Worm (Caenorhabditis elegans) whole organism, midembryonic: ENCODE data around the gene F30H5.5.

Source experiments
- T22C8.4 ChIP-seq: fragments of 200-800 bp; sonication (Bioruptor generic); IDR thresholded peaks from 2 replicates; pipeline ENCODE4 v1.3.6; 2022; ENCODE audit warnings: missing genetic modification characterization, missing compliant biosample characterization
- cog-1 ChIP-seq: sonication (generic microtip); optimal IDR thresholded peaks from 2 replicates; lab custom pipeline; 2016; ENCODE audit warnings: missing genetic modification characterization, missing compliant biosample characterization
- flt-1 ChIP-seq: fragments of 200-800 bp; sonication (Bioruptor generic); IDR thresholded peaks from 2 replicates; pipeline ENCODE4 v1.3.6; 2022; ENCODE audit warnings: missing genetic modification characterization, missing compliant biosample characterization
- klf-2 ChIP-seq: fragments of 200-800 bp; sonication (Bioruptor generic); conservative IDR thresholded peaks from 2 replicates; pipeline ENCODE4 v1.3.6; 2022; ENCODE audit warnings: missing genetic modification reagents, missing genetic modification characterization, missing compliant biosample characterization
- med-1 ChIP-seq: sonication (generic microtip); optimal IDR thresholded peaks from 2 replicates; lab custom pipeline; 2017; ENCODE audit warnings: missing genetic modification characterization, mild to moderate bottlenecking, missing compliant biosample characterization, antibody characterized with exemption, missing genetic modification reagents; ENCODE audit not compliant: insufficient read depth
- ref-1 ChIP-seq: fragments of 200-800 bp; sonication (Bioruptor generic); conservative IDR thresholded peaks from 2 replicates; pipeline ENCODE4 v1.3.6; 2022; ENCODE audit warnings: missing genetic modification reagents, missing genetic modification characterization, missing compliant biosample characterization
- tab-1 ChIP-seq: fragments of 200-800 bp; sonication (Bioruptor generic); IDR thresholded peaks from 2 replicates; pipeline ENCODE4 v1.3.6; 2022; ENCODE audit warnings: missing genetic modification characterization, missing compliant biosample characterization
- ztf-23 ChIP-seq: fragments of 200-800 bp; sonication (Bioruptor generic); IDR thresholded peaks from 2 replicates; pipeline ENCODE4 v1.3.6; 2022; ENCODE audit warnings: missing genetic modification reagents, missing genetic modification characterization, missing compliant biosample characterization
- ztf-29 ChIP-seq: fragments of 200-800 bp; sonication (Bioruptor generic); IDR thresholded peaks from 2 replicates; pipeline ENCODE4 v1.3.6; 2022; ENCODE audit warnings: missing genetic modification reagents, missing genetic modification characterization, missing compliant biosample characterization

F30H5.5 gene

DNA sequence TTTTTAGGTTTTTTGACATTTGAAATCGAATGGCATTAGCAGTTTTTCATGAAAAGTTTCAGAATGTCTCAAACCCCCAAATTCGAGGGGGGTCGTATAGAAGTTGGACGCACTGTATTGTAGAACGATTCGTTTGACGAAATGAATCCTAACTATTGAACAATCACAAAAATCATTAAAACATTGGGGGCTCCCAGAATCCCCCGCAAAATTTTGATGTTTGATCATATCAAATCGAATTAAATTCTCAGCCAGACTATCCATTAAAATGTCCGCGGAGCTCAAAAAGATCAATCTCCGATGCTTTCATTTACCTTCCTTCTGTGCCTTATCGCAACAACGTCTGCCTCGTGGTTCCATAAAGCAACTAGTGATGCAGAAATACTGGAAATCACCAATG, at the start of gene F30H5.5:
Gene F30H5.5 (plus strand): TSS at position 301 of the 400 bp plus-strand sequence.
- TF ChIP-seq ztf-23: no peak
- TF ChIP-seq klf-2 (GFP tag; lab: Robert Waterston, UW): no peak
- TF ChIP-seq ref-1 (GFP tag; lab: Robert Waterston, UW): no peak
- TF ChIP-seq T22C8.4 (GFP tag; lab: Robert Waterston, UW): no peak
- TF ChIP-seq cog-1: no peak
- no peak for TF ChIP-seq flt-1 (GFP tag; lab: Robert Waterston, UW)
- no peak for TF ChIP-seq ztf-29 (GFP tag; lab: Robert Waterston, UW)
- no peak for TF ChIP-seq tab-1 (GFP tag; lab: Robert Waterston, UW)
- no peak for TF ChIP-seq med-1 (GFP tag; lab: Kevin White, UChicago)

DNA sequence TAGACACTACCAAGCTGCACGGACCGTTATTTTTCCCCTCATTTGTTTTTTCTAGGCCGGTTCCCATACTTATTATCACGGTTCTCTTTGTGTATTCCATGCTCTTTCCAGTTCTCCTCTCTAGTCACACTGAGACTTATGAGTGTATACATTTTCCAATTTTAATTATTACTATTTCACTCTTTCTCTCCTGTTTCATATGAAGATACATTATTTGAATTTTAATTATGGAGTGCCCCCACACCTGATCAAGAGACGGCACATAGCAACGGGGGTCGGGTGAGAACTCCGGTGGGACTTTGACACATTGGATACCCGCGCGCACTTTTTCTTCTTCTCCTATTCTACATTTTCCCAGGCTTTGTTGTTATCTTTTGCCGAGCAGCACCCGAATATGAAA, 48.6 kb upstream of the F30H5.5 start, which contains the start of gene affl-1:
Gene affl-1 (plus strand): TSS at position 301 of the 400 bp plus-strand sequence.
- no peak for TF ChIP-seq klf-2 (GFP tag; lab: Robert Waterston, UW)
- TF ChIP-seq ztf-29 (GFP tag; lab: Robert Waterston, UW): no peak
- TF ChIP-seq T22C8.4 (GFP tag; lab: Robert Waterston, UW): no peak
- no peak for TF ChIP-seq tab-1 (GFP tag; lab: Robert Waterston, UW)
- no peak for TF ChIP-seq ztf-23
- TF ChIP-seq med-1 (GFP tag; lab: Kevin White, UChicago): no peak
- no peak for TF ChIP-seq ref-1 (GFP tag; lab: Robert Waterston, UW)
- no peak for TF ChIP-seq cog-1
- TF ChIP-seq flt-1 (GFP tag; lab: Robert Waterston, UW): no peak

DNA sequence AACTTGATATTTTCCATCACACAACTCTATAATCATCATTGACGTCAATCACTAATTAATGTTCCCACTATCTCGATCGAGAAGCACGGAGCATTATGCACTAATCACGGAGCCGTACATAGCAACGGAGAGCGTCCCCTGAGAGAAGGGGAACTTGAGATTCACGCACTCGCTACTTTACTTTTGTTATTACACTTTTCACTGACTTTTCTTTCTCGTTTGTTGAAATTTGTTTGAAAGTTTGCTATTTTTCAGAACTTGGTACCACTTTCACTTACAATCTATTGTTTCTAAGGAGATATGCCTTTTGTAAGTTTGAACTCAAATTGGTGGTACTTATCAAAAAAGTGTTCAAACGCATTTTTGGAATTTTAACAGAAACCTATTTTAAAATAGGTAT, 44.5 kb upstream of the F30H5.5 start, which contains the start of gene Y55B1BR.8:
Gene Y55B1BR.8 (plus strand): TSS at position 301 of the 400 bp plus-strand sequence.
- TF ChIP-seq T22C8.4 (GFP tag; lab: Robert Waterston, UW): no peak
- TF ChIP-seq ztf-29 (GFP tag; lab: Robert Waterston, UW): no peak

DNA sequence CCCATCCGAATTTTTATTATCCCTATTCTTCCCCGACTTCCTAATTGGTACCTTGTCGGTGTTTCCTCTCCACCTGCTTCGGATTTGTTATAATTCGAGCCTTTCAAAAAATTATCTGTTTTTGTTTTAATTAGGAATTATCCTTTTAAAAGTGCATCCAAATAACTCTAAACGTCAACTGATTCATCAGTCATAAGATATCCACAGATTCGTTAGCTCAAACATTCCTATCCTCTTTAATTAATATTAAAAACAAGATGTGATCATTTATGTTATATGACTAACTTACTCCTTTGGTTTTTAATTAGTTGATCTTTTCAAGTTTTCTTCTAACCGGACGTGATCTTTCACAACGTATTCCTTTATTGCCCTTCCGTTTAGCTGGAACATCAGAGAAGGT, 41.7 kb upstream of the F30H5.5 start:
- TF ChIP-seq med-1 (GFP tag; lab: Kevin White, UChicago): no peak
- no peak for TF ChIP-seq ztf-29 (GFP tag; lab: Robert Waterston, UW)
- TF ChIP-seq ref-1 (GFP tag; lab: Robert Waterston, UW): no peak
- no peak for TF ChIP-seq flt-1 (GFP tag; lab: Robert Waterston, UW)
- TF ChIP-seq klf-2 (GFP tag; lab: Robert Waterston, UW): no peak
- no peak for TF ChIP-seq cog-1
- TF ChIP-seq tab-1 (GFP tag; lab: Robert Waterston, UW): no peak
- no peak for TF ChIP-seq ztf-23
- no peak for TF ChIP-seq T22C8.4 (GFP tag; lab: Robert Waterston, UW)

DNA sequence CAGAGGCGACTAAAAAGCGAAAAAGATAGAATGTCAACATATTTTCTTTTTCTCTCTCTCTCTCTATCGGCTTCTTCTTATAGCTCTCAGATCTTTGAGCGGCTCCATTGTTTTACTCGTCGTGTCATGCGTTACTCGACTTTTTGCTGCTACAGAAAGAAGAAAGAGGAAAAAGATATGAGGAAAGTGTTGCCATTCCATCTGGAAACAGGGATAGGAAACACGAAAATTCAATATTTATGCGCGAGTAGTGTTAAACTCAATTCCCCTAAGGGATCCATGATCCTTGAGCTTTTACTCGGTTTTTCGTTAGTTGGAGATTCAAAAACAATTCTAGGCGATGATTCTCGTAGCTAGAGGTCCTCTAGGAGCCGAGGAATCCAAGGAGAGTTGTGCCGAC, 32.8 kb upstream of the F30H5.5 start:
- TF ChIP-seq ref-1 (GFP tag; lab: Robert Waterston, UW): no peak
- no peak for TF ChIP-seq klf-2 (GFP tag; lab: Robert Waterston, UW)
- TF ChIP-seq ztf-23: no peak
- no peak for TF ChIP-seq ztf-29 (GFP tag; lab: Robert Waterston, UW)
- TF ChIP-seq tab-1 (GFP tag; lab: Robert Waterston, UW): no peak
- no peak for TF ChIP-seq cog-1
- no peak for TF ChIP-seq T22C8.4 (GFP tag; lab: Robert Waterston, UW)
- TF ChIP-seq flt-1 (GFP tag; lab: Robert Waterston, UW): no peak
- no peak for TF ChIP-seq med-1 (GFP tag; lab: Kevin White, UChicago)

DNA sequence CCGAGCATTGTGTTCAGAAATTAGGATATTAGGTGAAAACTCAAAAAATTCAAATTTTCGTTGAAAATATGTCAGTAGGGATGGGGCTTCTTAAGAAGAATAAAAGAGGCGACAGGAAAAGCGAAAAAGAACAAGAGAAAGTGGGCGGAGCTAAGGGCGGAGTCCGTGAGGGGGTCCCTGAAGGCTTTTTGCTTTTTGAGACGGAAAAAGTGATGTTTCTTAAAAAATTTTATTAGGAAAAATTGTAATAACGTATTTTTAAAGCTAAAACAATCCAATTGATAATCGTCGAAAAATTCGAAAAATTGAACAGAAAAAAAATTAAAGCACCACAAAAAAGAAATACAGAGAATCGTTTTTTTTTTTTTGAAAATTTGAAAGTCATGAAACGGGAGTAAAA, 24.9 kb upstream of the F30H5.5 start, which contains the start of gene Y55B1BR.6:
Gene Y55B1BR.6 (minus strand): TSS at position 101 of the 400 bp plus-strand sequence.
- TF ChIP-seq ztf-23 (no peak), tab-1 (GFP tag; lab: Robert Waterston, UW) (no peak)

DNA sequence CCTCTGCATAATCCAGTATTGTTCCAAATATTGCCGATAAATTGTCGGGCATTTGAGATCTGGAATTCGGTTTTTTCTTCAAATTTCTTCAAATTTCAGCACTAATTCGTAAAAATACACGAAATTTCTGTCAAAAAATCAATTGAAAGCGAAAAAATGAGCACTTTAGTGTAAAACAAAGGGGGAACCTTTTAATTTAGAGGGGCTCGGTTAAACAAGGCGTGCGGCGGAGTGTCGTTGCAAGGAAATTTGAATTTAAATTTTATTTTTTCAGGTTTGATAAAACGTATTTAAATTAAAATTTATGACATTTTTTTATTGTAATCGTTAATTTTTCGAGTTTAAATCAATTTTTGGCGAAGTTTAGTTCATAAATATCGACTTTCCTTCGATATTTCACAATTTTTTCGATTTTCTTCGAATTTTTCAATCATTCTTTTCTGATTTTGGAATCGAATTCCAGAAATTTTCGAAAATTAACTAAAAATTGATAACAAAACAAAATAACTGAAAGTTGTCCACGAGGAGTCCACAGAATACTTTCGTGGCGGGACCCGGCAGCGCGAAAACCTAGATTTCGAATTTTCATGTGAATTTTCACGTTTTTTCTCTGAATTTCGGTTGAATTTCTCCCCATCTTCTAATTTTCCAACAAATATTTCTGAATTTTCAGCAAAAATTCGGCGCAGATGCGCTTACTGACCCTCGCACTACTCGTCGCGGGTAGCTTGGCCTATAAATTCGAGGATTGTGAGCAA, 16.7 kb upstream of the F30H5.5 start, which contains the start of the genes magu-1 and nemp-1:
Gene magu-1 (minus strand): TSS at position 59 of the 758 bp plus-strand sequence.
Gene nemp-1 (plus strand): TSS at position 674 of the 758 bp plus-strand sequence.
- TF ChIP-seq ztf-29 (GFP tag; lab: Robert Waterston, UW) (no peak), T22C8.4 (GFP tag; lab: Robert Waterston, UW) (no peak), tab-1 (GFP tag; lab: Robert Waterston, UW) (no peak), med-1 (GFP tag; lab: Kevin White, UChicago) (no peak), klf-2 (GFP tag; lab: Robert Waterston, UW) (no peak), flt-1 (GFP tag; lab: Robert Waterston, UW) (no peak), ztf-23 (no peak), cog-1 (no peak)

DNA sequence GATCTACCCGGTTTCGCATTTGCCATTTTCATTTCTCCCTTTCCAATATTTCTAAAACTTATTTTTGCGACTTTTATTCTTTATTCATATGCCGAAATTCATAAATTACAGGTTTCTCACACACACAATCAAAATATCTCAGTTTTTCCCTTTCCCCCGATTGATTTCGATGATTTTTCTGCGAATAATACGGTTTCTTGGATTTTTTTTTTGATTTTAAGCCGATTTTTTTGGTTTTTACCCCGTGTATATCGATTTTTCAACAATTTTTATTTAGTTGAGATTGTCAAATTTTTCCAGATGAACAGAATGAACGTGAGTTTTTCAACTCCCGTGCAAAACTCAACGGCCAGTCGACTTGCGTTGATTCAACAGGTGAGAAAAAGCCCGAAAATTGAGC, 13.4 kb upstream of the F30H5.5 start, which contains the start of gene mat-3:
Gene mat-3 (plus strand): TSS at position 301 of the 400 bp plus-strand sequence.
- TF ChIP-seq med-1 (GFP tag; lab: Kevin White, UChicago): no peak
- no peak for TF ChIP-seq ref-1 (GFP tag; lab: Robert Waterston, UW)
- no peak for TF ChIP-seq ztf-23
- no peak for TF ChIP-seq flt-1 (GFP tag; lab: Robert Waterston, UW)
- TF ChIP-seq ztf-29 (GFP tag; lab: Robert Waterston, UW): no peak
- no peak for TF ChIP-seq klf-2 (GFP tag; lab: Robert Waterston, UW)
- TF ChIP-seq T22C8.4 (GFP tag; lab: Robert Waterston, UW): no peak
- TF ChIP-seq tab-1 (GFP tag; lab: Robert Waterston, UW): no peak
- no peak for TF ChIP-seq cog-1

DNA sequence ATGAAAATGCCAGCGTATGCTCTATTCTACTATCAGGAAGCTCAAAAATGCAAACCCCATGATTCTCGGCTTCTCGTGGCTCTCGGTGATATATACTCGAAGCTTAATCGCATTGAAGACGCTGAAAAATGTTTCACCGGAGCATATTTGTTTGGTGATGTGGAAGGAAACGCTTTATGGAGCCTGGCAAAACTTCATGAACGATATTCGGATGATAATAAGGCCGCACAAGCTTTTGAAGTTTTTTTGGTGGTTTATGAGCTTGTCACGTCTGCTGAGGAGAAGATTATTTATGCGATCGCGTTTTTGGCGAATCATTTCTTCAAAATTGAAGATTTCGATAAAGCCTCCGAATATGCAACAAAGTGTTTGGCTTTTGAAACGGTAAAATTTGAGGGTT, 7.3 kb upstream of the F30H5.5 start:
- no peak for TF ChIP-seq klf-2 (GFP tag; lab: Robert Waterston, UW)
- no peak for TF ChIP-seq med-1 (GFP tag; lab: Kevin White, UChicago)
- TF ChIP-seq ref-1 (GFP tag; lab: Robert Waterston, UW): no peak
- TF ChIP-seq ztf-29 (GFP tag; lab: Robert Waterston, UW): no peak
- TF ChIP-seq tab-1 (GFP tag; lab: Robert Waterston, UW): no peak
- no peak for TF ChIP-seq ztf-23
